Worm (Caenorhabditis elegans): Measurements from ENCODE around the gene col-40.

Gene col-40

DNA sequence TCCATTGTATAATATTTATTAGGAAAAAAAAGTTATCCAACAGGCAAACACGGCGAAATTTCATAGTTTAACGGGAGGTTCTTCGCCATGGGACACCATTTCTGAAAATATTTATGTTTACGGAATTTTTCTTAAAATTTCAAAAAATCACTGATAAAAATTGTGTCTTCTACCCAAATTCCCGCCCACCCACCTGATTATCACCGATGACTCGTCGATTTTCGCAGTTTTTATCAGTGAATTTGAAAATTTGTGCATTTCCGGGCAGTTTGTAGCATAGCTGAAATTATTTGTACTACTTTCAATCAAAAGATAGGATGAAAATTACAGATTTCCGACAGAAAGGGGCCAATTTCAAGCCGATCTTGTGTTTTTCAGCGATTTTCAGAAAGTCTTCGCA is 5.4 kb downstream of the col-40 start:
- TF ChIP-seq blmp-1 (tag; optimal IDR thresholded peaks at IDR 0.05) (no peak), ham-2 (GFP tag; optimal IDR thresholded peaks at IDR 0.05) (no peak), lin-13 (tag; optimal IDR thresholded peaks at IDR 0.05) (no peak), sptf-1 (tag; optimal IDR thresholded peaks at IDR 0.05) (no peak), bed-3 (GFP tag; optimal IDR thresholded peaks at IDR 0.05) (no peak), sem-2 (GFP tag; optimal IDR thresholded peaks at IDR 0.05) (no peak), lsy-2 (tag; optimal IDR thresholded peaks at IDR 0.05) (no peak), unc-39 (tag; optimal IDR thresholded peaks at IDR 0.05) (no peak), lin-32 (GFP tag; optimal IDR thresholded peaks at IDR 0.05) (no peak), drap-1 (GFP tag; optimal IDR thresholded peaks at IDR 0.05) (no peak), mep-1 (tag; optimal IDR thresholded peaks at IDR 0.05) (no peak), nhr-28 (tag; optimal IDR thresholded peaks at IDR 0.05) (no peak), mab-5 (tag; optimal IDR thresholded peaks at IDR 0.05) (no peak), ceh-43 (GFP tag; optimal IDR thresholded peaks at IDR 0.05) (no peak), ces-1 (GFP tag; optimal IDR thresholded peaks at IDR 0.05) (no peak), mls-2 (tag; optimal IDR thresholded peaks at IDR 0.05) (no peak), ceh-39 (tag; optimal IDR thresholded peaks at IDR 0.05) (no peak), pha-4 (tag; optimal IDR thresholded peaks at IDR 0.05) (no peak)

DNA sequence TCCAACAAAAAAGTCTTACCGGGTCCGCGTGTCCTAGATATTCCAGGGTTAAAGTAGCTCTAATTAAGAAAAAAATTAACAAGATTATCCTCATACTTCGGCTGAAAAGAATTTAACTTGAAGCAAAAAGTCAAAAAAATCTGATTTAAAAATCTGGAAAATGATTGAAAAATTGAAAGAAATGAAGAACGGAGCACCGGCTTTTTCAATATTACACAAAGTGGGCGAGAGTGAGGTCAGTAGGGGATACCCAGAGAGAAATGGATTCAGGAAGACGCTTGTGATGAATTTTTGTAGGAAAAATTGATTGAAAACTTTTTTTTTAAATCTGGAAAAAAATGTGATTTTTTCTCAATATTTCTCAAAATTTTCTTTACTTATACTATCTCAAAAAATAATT is 6.0 kb downstream of the col-40 start, which contains the start of gene pho-14:
Gene pho-14 (minus strand): TSS at position 101 of the 400 bp plus-strand sequence.
- TF ChIP-seq nhr-28 (tag; optimal IDR thresholded peaks at IDR 0.05): no peak
- TF ChIP-seq flh-1 (GFP tag; optimal IDR thresholded peaks at IDR 0.05): no peak
- no peak for TF ChIP-seq mab-5 (tag; optimal IDR thresholded peaks at IDR 0.05)
- no peak for TF ChIP-seq ceh-83 (GFP tag; optimal IDR thresholded peaks at IDR 0.05)
- TF ChIP-seq hlh-1 (tag; optimal IDR thresholded peaks at IDR 0.05): no peak
- no peak for TF ChIP-seq nhr-12 (tag; optimal IDR thresholded peaks at IDR 0.05)
- TF ChIP-seq drap-1 (GFP tag; optimal IDR thresholded peaks at IDR 0.05): no peak
- no peak for TF ChIP-seq unc-39 (tag; optimal IDR thresholded peaks at IDR 0.05)
- no peak for TF ChIP-seq elt-3 (tag; optimal IDR thresholded peaks at IDR 0.05)

DNA sequence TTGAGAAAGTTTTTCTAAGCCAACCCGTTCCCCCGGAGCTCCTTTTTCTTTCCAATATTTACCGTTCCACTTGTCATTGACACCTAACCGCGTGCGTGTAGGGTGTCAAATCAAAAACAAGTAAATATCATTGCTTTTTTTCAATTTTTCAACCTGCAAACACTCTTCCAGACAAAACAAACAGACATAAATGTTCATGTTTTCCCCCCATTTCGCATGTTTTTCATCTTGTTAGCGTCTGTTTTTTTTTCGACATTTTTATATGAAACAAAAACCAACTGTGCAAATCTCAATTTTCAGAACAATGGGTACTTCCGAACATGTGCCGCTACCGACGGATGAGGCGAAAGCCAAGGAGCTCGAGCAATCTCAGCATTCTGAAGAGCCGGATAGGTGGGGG is 15.1 kb downstream of the col-40 start, which contains the start of gene snf-3:
Gene snf-3 (plus strand): TSS at position 301 of the 400 bp plus-strand sequence.
- TF ChIP-seq ceh-39 (tag; optimal IDR thresholded peaks at IDR 0.05) (no peak), hlh-1 (tag; optimal IDR thresholded peaks at IDR 0.05) (no peak), unc-120 (tag; optimal IDR thresholded peaks at IDR 0.05; ENCODE audit: poor library complexity, severe bottlenecking) (no peak), nhr-28 (tag; optimal IDR thresholded peaks at IDR 0.05) (no peak), bed-3 (GFP tag; optimal IDR thresholded peaks at IDR 0.05) (no peak), elt-3 (tag; optimal IDR thresholded peaks at IDR 0.05) (no peak), sem-2 (GFP tag; optimal IDR thresholded peaks at IDR 0.05) (no peak)

DNA sequence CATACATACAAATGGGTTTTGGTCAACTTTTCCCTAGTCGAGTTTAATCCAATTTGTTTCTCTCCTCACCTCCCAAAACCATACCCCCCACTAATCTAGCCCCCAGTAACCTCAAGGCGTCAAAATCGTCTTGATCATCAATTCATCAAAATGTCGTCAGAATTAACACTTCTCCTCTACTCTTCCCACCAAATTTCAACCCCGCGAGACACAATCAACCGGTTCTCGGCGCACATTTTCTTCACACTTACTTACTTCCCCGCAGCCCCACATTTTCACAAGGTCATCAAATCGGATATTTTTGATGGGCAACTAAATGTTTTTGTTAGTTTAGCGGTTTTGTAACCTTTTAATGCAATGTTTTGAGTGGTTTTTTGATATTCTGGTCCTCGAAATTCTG is 16.0 kb downstream of the col-40 start:
- TF ChIP-seq unc-62 (GFP tag; optimal IDR thresholded peaks at IDR 0.05): no peak
- TF ChIP-seq nhr-28 (tag; optimal IDR thresholded peaks at IDR 0.05): no peak
- no peak for TF ChIP-seq lin-13 (tag; optimal IDR thresholded peaks at IDR 0.05)
- no peak for TF ChIP-seq bed-3 (GFP tag; optimal IDR thresholded peaks at IDR 0.05)
- TF ChIP-seq sem-2 (GFP tag; optimal IDR thresholded peaks at IDR 0.05): no peak
- no peak for TF ChIP-seq ztf-11 (tag; optimal IDR thresholded peaks at IDR 0.05)
- no peak for TF ChIP-seq nhr-76 (tag; optimal IDR thresholded peaks at IDR 0.05)
- no peak for TF ChIP-seq blmp-1 (tag; optimal IDR thresholded peaks at IDR 0.05)
- TF ChIP-seq lsy-2 (tag; optimal IDR thresholded peaks at IDR 0.05): no peak

DNA sequence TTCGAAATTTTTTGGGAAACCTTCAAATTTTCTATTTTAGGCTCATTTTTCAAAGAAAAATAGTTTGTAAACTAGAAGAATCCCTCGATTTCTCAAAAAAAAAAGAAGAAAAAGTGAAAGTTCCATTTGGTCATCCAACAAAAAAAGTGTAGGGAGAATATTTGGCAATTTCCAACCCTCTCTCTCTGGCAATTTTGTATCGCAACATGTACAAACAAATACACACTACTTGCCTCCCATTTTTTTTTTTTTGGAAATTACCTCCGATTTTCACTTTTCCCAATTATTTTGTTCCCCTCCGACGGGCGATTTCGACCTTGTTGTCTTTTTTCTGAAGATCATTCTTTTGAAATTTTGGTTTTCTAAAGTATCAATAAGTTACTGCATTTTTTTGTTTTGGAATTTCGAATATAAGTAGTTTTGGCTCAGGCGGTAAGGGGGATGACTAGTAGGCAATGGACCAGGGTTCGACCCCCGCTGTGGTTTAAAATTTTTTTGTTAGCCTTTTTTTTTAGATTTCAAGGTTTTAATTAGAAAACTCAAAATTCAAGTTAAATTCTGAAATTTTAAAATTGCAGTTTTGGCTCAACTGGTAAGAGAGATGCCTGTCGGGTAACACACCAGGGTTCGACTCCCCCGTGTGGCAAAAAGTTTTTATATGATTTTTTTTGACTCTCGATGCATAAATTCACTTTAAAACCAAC is 18.1 kb downstream of the col-40 start:
- no peak for TF ChIP-seq zip-8 (tag; optimal IDR thresholded peaks at IDR 0.05)
- TF ChIP-seq nhr-28 (tag; optimal IDR thresholded peaks at IDR 0.05): no peak
- no peak for TF ChIP-seq unc-39 (tag; optimal IDR thresholded peaks at IDR 0.05)
- no peak for TF ChIP-seq nhr-76 (tag; optimal IDR thresholded peaks at IDR 0.05)
- no peak for TF ChIP-seq ham-2 (GFP tag; optimal IDR thresholded peaks at IDR 0.05)

DNA sequence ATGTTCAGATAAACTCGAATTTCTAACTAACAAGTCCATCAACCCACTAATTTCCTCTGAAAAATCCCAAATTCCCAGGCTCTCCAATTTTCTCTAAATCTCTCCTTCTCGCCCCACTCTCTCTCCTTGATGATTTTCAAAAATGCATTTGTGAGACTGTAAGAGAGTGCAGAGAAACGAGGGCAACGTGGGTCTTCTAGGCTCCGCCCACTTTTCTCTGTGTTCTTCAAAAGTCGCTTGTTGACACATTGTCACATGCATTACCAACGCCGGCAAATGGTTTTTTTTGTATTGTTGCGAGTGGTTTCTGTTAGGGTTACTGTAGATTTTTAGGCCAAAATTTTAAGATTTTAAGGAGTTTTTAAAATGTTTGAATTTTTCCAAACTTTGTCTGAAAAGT is 20.3 kb downstream of the col-40 start:
- no peak for TF ChIP-seq unc-120 (tag; optimal IDR thresholded peaks at IDR 0.05; ENCODE audit: poor library complexity, severe bottlenecking)
- no peak for TF ChIP-seq ham-2 (GFP tag; optimal IDR thresholded peaks at IDR 0.05)
